Fruit fly (Drosophila melanogaster): ENCODE results near the gene ImpL2.
A peak's percentile ranks its signal among the peaks of the same experiment; 100 is the strongest.

ImpL2 gene

DNA sequence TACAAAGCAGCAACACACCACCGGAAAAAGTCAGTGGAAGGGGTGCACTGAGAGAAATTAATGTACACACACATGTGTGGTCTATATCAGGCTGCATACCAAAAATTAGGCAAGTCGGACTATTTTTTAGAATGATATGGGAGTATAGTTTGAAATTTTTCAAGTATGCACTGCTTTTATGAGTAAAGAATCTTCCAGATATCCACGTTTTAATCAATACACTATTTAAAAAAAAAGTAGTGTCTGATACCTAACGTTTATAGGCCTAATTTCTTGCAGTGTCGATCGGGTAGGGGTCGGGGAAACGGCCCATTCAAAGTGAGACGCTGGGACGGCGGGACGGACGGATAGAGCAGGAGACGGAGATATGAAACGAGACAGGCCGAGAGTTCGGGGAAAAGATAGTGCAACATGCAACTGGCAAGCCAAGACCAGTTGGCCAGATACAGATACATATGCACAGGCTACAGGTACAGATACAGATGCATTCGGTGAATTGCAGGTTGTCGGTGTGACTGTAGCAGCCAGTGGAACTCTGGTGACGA is 5.5 kb downstream of the ImpL2 start (continued):
- TF ChIP-seq gsb (GFP tag; IDR thresholded peaks at IDR 0.05) = 0 out of 2 replicates have a peak, but pooled peaks have one; percentile 36
- TF ChIP-seq CG4730 (GFP tag; IDR thresholded peaks at IDR 0.05) = peak; percentile 82
- peak; percentile 72 for TF ChIP-seq CG4282 (GFP tag; optimal IDR thresholded peaks at IDR 0.05)
- TF ChIP-seq Mrtf (GFP tag; IDR thresholded peaks at IDR 0.05) = peak; percentile 83
- no peak for TF ChIP-seq GATAe (GFP tag; conservative IDR thresholded peaks at IDR 0.05)
- TF ChIP-seq dm (GFP tag; optimal IDR thresholded peaks at IDR 0.05) = peak; percentile 85
- peak; percentile 96 for TF ChIP-seq Ssrp (tag; optimal IDR thresholded peaks at IDR 0.05)
- TF ChIP-seq vvl (GFP tag; IDR thresholded peaks at IDR 0.05) = peak; percentile 93
- peak; percentile 93 for TF ChIP-seq Mad (GFP tag; optimal IDR thresholded peaks at IDR 0.05)
- no peak for TF ChIP-seq hbn (GFP tag; IDR thresholded peaks at IDR 0.05; ENCODE audit: partially characterized antibody)
- peak; percentile 8 for TF ChIP-seq luna (GFP tag; optimal IDR thresholded peaks at IDR 0.05)
- peak; percentile 39; the same call in 1 of the 2 replicates for TF ChIP-seq CG11085 (GFP tag; IDR thresholded peaks at IDR 0.05)
- peak; percentile 77 for TF ChIP-seq CG9817 (tag; optimal IDR thresholded peaks at IDR 0.05)
- TF ChIP-seq CG3065 (GFP tag; optimal IDR thresholded peaks at IDR 0.05) = peak; percentile 84
- TF ChIP-seq Hmr (GFP tag; optimal IDR thresholded peaks at IDR 0.05) = peak; percentile 59
- no peak for TF ChIP-seq HLH4C (GFP tag; IDR thresholded peaks at IDR 0.05; ENCODE audit: partially characterized antibody)
- peak; percentile 17 for TF ChIP-seq CG8478 (optimal IDR thresholded peaks at IDR 0.05)
- peak; percentile 73 for TF ChIP-seq Aef1 (GFP tag; IDR thresholded peaks at IDR 0.05)
- no peak for TF ChIP-seq B-H2 (GFP tag; optimal IDR thresholded peaks at IDR 0.05)
- TF ChIP-seq CG6683 (GFP tag; optimal IDR thresholded peaks at IDR 0.05) = peak; percentile 70
- no peak for TF ChIP-seq Lpt (GFP tag; optimal IDR thresholded peaks at IDR 0.05)
- peak; percentile 96 for TF ChIP-seq pum (GFP tag; optimal IDR thresholded peaks at IDR 0.05)
- TF ChIP-seq Lim3 (GFP tag; IDR thresholded peaks at IDR 0.05) = 0 out of 2 replicates have a peak, but pooled peaks have one; percentile 56
- peak; percentile 95 for TF ChIP-seq zfh1 (GFP tag; IDR thresholded peaks at IDR 0.05)
- peak; percentile 66 for TF ChIP-seq CG1024 (GFP tag; IDR thresholded peaks at IDR 0.05)
- peak; percentile 93 for TF ChIP-seq jing (GFP tag; optimal IDR thresholded peaks at IDR 0.05)
- peak; percentile 96 for TF ChIP-seq Sox102F (GFP tag; optimal IDR thresholded peaks at IDR 0.05)
- peak; percentile 86 for TF ChIP-seq CG15269 (tag; optimal IDR thresholded peaks at IDR 0.05)
- TF ChIP-seq pita (GFP tag; optimal IDR thresholded peaks at IDR 0.05) = no peak
- TF ChIP-seq Spps (tag; optimal IDR thresholded peaks at IDR 0.05) = peak; percentile 95
- peak; percentile 95 for TF ChIP-seq CG6689 (GFP tag; IDR thresholded peaks at IDR 0.05)
- peak; percentile 77 for TF ChIP-seq CG7745 (tag; optimal IDR thresholded peaks at IDR 0.05)
- TF ChIP-seq CG14965 (GFP tag; optimal IDR thresholded peaks at IDR 0.05; ENCODE audit: borderline replicate concordance) = peak; percentile 68
- peak; percentile 85 for TF ChIP-seq CG5180 (GFP tag; optimal IDR thresholded peaks at IDR 0.05)
- TF ChIP-seq CG16863 (GFP tag; optimal IDR thresholded peaks at IDR 0.05) = peak; percentile 94
- TF ChIP-seq kni (GFP tag; optimal IDR thresholded peaks at IDR 0.05) = peak; percentile 93
- peak; percentile 51 for TF ChIP-seq sd (tag; optimal IDR thresholded peaks at IDR 0.05)
- no peak for TF ChIP-seq pzg (GFP tag; optimal IDR thresholded peaks at IDR 0.05)
- peak; percentile 84 for TF ChIP-seq CG12744 (GFP tag; optimal IDR thresholded peaks at IDR 0.05)
- TF ChIP-seq CG10267 (tag; optimal IDR thresholded peaks at IDR 0.05) = peak; percentile 93
- TF ChIP-seq trh (GFP tag; optimal IDR thresholded peaks at IDR 0.05) = peak; percentile 83
- no peak for TF ChIP-seq ftz-f1 (GFP tag; optimal IDR thresholded peaks at IDR 0.05)
- TF ChIP-seq CG17385 (GFP tag; optimal IDR thresholded peaks at IDR 0.05) = peak; percentile 86
- peak; percentile 36; the same call in 1 of the 2 replicates for TF ChIP-seq CG10321 (GFP tag; IDR thresholded peaks at IDR 0.05)
- no peak for TF ChIP-seq ham (GFP tag; IDR thresholded peaks at IDR 0.05)
- peak in 1 of 3 experiments; percentile 97 for TF ChIP-seq Stat92E (GFP tag; optimal IDR thresholded peaks at IDR 0.05)
- TF ChIP-seq D (optimal IDR thresholded peaks at IDR 0.05) = no peak
- peak; percentile 98 for TF ChIP-seq D (GFP tag; optimal IDR thresholded peaks at IDR 0.05)
- peak; percentile 80 for TF ChIP-seq ERR (GFP tag; optimal IDR thresholded peaks at IDR 0.05)
- TF ChIP-seq kay (GFP tag; optimal IDR thresholded peaks at IDR 0.05) = peak; percentile 83
- peak; percentile 83 for TF ChIP-seq ken (GFP tag; IDR thresholded peaks at IDR 0.05)

Measured in whole organism, embryonic.